Worm (Caenorhabditis elegans) whole organism, early embryonic: ENCODE data around the gene C08F11.12.

Experiments used
- B0310.2 ChIP-seq: sonication (generic microtip); optimal IDR thresholded peaks from 2 replicates; lab custom pipeline; 2016; ENCODE audit warnings: mild to moderate bottlenecking, missing genetic modification characterization, missing compliant biosample characterization
- aly-1 ChIP-seq: sonication (generic microtip); optimal IDR thresholded peaks from 2 replicates; lab custom pipeline; 2016; ENCODE audit warnings: missing genetic modification characterization, missing compliant biosample characterization
- ama-1 ChIP-seq: fragments of 150-350 bp; optimal IDR thresholded peaks from 2 replicates; lab custom pipeline; 2014
- ceh-13 ChIP-seq: fragments of 200-800 bp; sonication (Bioruptor generic); optimal IDR thresholded peaks from 2 replicates; lab custom pipeline; 2018; ENCODE audit warnings: mild to moderate bottlenecking, missing genetic modification characterization, missing compliant biosample characterization
- flt-1 ChIP-seq: fragments of 200-800 bp; sonication (Bioruptor generic); IDR thresholded peaks from 2 replicates; pipeline ENCODE4 v1.3.6; 2022; ENCODE audit warnings: missing genetic modification characterization, missing compliant biosample characterization
- hmbx-1 ChIP-seq: sonication (generic microtip); optimal IDR thresholded peaks from 2 replicates; lab custom pipeline; 2016; ENCODE audit warnings: mild to moderate bottlenecking, missing genetic modification characterization, missing compliant biosample characterization
- hnd-1 ChIP-seq: sonication (generic microtip); optimal IDR thresholded peaks from 2 replicates; lab custom pipeline; 2016; ENCODE audit warnings: missing genetic modification characterization, missing compliant biosample characterization
- scrt-1 ChIP-seq: fragments of 200-800 bp; sonication (Bioruptor generic); IDR thresholded peaks from 2 replicates; pipeline ENCODE4 v1.3.6; 2022; ENCODE audit warnings: missing genetic modification characterization, missing compliant biosample characterization
- sea-1 ChIP-seq: fragments of 200-800 bp; sonication (Bioruptor generic); conservative IDR thresholded peaks from 2 replicates; pipeline ENCODE4 v1.3.6; 2022; ENCODE audit warnings: missing genetic modification characterization, missing compliant biosample characterization
- tbx-11 ChIP-seq: fragments of 200-800 bp; sonication (Bioruptor generic); IDR thresholded peaks from 2 replicates; pipeline ENCODE4 v1.3.6; 2022; ENCODE audit warnings: missing genetic modification characterization, missing compliant biosample characterization
- tbx-37 ChIP-seq: fragments of 200-800 bp; sonication (Bioruptor generic); conservative IDR thresholded peaks from 2 replicates; pipeline ENCODE4 v1.3.6; 2022; ENCODE audit warnings: missing genetic modification reagents, missing genetic modification characterization, missing compliant biosample characterization

DNA sequence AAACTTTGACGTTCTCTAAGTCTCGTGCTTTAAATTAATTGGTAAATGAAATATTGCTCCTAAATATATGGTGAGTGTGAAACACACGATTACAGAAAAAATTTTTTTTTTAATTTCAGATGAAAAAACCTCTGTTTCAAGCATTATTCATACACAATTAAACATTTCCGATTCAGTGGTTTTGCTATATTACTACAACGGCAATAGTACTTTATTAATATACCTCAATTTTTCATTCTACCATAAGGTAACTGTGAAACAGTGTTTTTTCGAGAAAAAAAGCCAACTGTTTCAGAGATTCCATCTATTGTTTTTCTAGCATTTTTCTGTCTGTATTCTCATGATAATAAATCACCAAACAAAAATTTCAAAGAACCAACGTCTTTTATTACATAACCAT, 49.5 kb upstream of the C08F11.12 start:
- TF ChIP-seq sea-1 (GFP tag; lab: Robert Waterston, UW) (no peak), aly-1 (tag; lab: Kevin White, UChicago) (no peak), ceh-13 (GFP tag; lab: Kevin White, UChicago) (no peak), ama-1 (lab: Kevin White, UChicago) (no peak), scrt-1 (GFP tag; lab: Robert Waterston, UW) (no peak), hnd-1 (no peak), tbx-37 (GFP tag; lab: Robert Waterston, UW) (no peak), B0310.2 (no peak), tbx-11 (GFP tag; lab: Robert Waterston, UW) (no peak), flt-1 (GFP tag; lab: Robert Waterston, UW) (no peak), hmbx-1 (tag; lab: Kevin White, UChicago) (no peak)
